Fruit fly (Drosophila melanogaster): ENCODE data around the gene CG14135.
A peak's percentile ranks its signal among the peaks of the same experiment; 100 is the strongest.

CG14135 gene

dm6 chr3L:11728147-11728546 lies 36.8 kb downstream of the CG14135 start, which contains the start of gene sunn:
Gene sunn, plus strand, starts transcription at chr3L:11728348.
- no peak for TF ChIP-seq Sox102F (GFP tag; optimal IDR thresholded peaks at IDR 0.05)
- peak; percentile 42 for TF ChIP-seq svp (GFP tag)
- TF ChIP-seq dsx (GFP tag; optimal IDR thresholded peaks at IDR 0.05; ENCODE audit: poor library complexity, severe bottlenecking) = no peak

dm6 chr3L:11731841-11732240 lies 40.5 kb downstream of the CG14135 start, which contains the start of gene CG32087:
Gene CG32087, plus strand, starts transcription at chr3L:11732141.
- TF ChIP-seq Eip78C (GFP tag) = no peak

Data from whole organism, prepupa.